Worm (Caenorhabditis elegans) whole organism, early embryonic: ENCODE results near the gene ZK1320.7.

Source experiments
- aly-1 ChIP-seq: sonication (generic microtip); optimal IDR thresholded peaks from 2 replicates; lab custom pipeline; 2016; ENCODE audit warnings: missing genetic modification characterization, missing compliant biosample characterization
- ama-1 ChIP-seq: fragments of 150-350 bp; optimal IDR thresholded peaks from 2 replicates; lab custom pipeline; 2014
- flt-1 ChIP-seq: fragments of 200-800 bp; sonication (Bioruptor generic); IDR thresholded peaks from 2 replicates; pipeline ENCODE4 v1.3.6; 2022; ENCODE audit warnings: missing genetic modification characterization, missing compliant biosample characterization

ce11 chrII:9668959-9669358, 2.4 kb upstream of the ZK1320.7 start, which contains the start of gene taf-8:
- TF ChIP-seq ama-1 (lab: Kevin White, UChicago) (no peak), flt-1 (GFP tag; lab: Robert Waterston, UW) (no peak; the same call in 1 of the 2 replicates), aly-1 (tag; lab: Kevin White, UChicago) (no peak)
